Worm (Caenorhabditis elegans): Measurements from ENCODE around the gene ccch-3.
A peak's percentile ranks its signal among the peaks of the same experiment; 100 is the strongest.

Gene ccch-3

ce11 chrV:12637238-12637690 lies 22.2 kb downstream of the ccch-3 start, which contains the start of gene F56H9.2 (continued):
- TF ChIP-seq F22D6.2 (tag; optimal IDR thresholded peaks at IDR 0.05) (peak; percentile 82), ztf-28 (GFP tag; IDR thresholded peaks at IDR 0.05) (no peak), pha-4 (tag; optimal IDR thresholded peaks at IDR 0.05) (peak; percentile 39)

ce11 chrV:12636248-12636647 lies 23.2 kb downstream of the ccch-3 start:
- TF ChIP-seq snpc-4 (GFP tag; optimal IDR thresholded peaks at IDR 0.05): no peak
- TF ChIP-seq snpc-4 (tag; optimal IDR thresholded peaks at IDR 0.05): no peak
- no peak for TF ChIP-seq madf-8 (GFP tag; conservative IDR thresholded peaks at IDR 0.05)
- TF ChIP-seq somi-1 (GFP tag; optimal IDR thresholded peaks at IDR 0.05): no peak
- no peak for TF ChIP-seq C06A6.2 (GFP tag; conservative IDR thresholded peaks at IDR 0.05)
- no peak for TF ChIP-seq ccch-3 (GFP tag; optimal IDR thresholded peaks at IDR 0.05)
- no peak for TF ChIP-seq hmg-1.2 (GFP tag; IDR thresholded peaks at IDR 0.05)
- no peak for TF ChIP-seq ceh-27 (GFP tag; optimal IDR thresholded peaks at IDR 0.05)
- no peak for TF ChIP-seq cebp-2 (GFP tag; IDR thresholded peaks at IDR 0.05)

- peak; percentile 13 for TF ChIP-seq nhr-80 (tag; optimal IDR thresholded peaks at IDR 0.05)
- TF ChIP-seq F23B12.7 (tag; optimal IDR thresholded peaks at IDR 0.05; ENCODE audit: insufficient read depth): no peak
- no peak for TF ChIP-seq rcor-1 (GFP tag; IDR thresholded peaks at IDR 0.05)
- no peak for TF ChIP-seq Y67H2A.10 (GFP tag; conservative IDR thresholded peaks at IDR 0.05)
- peak; percentile 17 for TF ChIP-seq somi-1 (GFP tag; optimal IDR thresholded peaks at IDR 0.05)
These were observed 24.3 kb downstream of the ccch-3 start for ce11 chrV:12635218-12635617.

ce11 chrV:12634746-12635145 lies 24.7 kb downstream of the ccch-3 start:
- TF ChIP-seq aptf-2 (GFP tag; conservative IDR thresholded peaks at IDR 0.05): no peak
- TF ChIP-seq ccch-3 (GFP tag; optimal IDR thresholded peaks at IDR 0.05): no peak
- no peak for TF ChIP-seq tlf-1 (GFP tag; optimal IDR thresholded peaks at IDR 0.05)
- TF ChIP-seq hlh-12 (tag; optimal IDR thresholded peaks at IDR 0.05): no peak
- no peak for TF ChIP-seq ztf-22 (GFP tag; optimal IDR thresholded peaks at IDR 0.05)
- TF ChIP-seq egrh-3 (GFP tag; IDR thresholded peaks at IDR 0.05): no peak
- TF ChIP-seq hmg-20 (GFP tag; IDR thresholded peaks at IDR 0.05): no peak
- TF ChIP-seq nhr-80 (tag; optimal IDR thresholded peaks at IDR 0.05): no peak
- no peak for TF ChIP-seq B0336.3 (GFP tag; IDR thresholded peaks at IDR 0.05)
- TF ChIP-seq Y56A3A.18 (GFP tag; IDR thresholded peaks at IDR 0.05): no peak
- no peak for TF ChIP-seq ztf-18 (tag; optimal IDR thresholded peaks at IDR 0.05)
- no peak for TF ChIP-seq attf-6 (GFP tag; IDR thresholded peaks at IDR 0.05)
- no peak for TF ChIP-seq lir-1 (GFP tag; conservative IDR thresholded peaks at IDR 0.05)
- no peak for TF ChIP-seq mxl-1 (tag; optimal IDR thresholded peaks at IDR 0.05)
- TF ChIP-seq ceh-91 (GFP tag; IDR thresholded peaks at IDR 0.05): no peak
- no peak for TF ChIP-seq B0261.1 (tag; optimal IDR thresholded peaks at IDR 0.05)
- TF ChIP-seq nfya-2 (GFP tag; IDR thresholded peaks at IDR 0.05): no peak
- no peak for TF ChIP-seq ztf-6 (GFP tag; IDR thresholded peaks at IDR 0.05)

- TF ChIP-seq attf-6 (GFP tag; IDR thresholded peaks at IDR 0.05): no peak
- TF ChIP-seq hrde-1 (tag; optimal IDR thresholded peaks at IDR 0.05; ENCODE audit: borderline replicate concordance): no peak
- no peak for TF ChIP-seq lsl-1 (GFP tag; optimal IDR thresholded peaks at IDR 0.05)
- no peak for TF ChIP-seq T07F8.4 (tag; optimal IDR thresholded peaks at IDR 0.05)
- TF ChIP-seq F55B11.4 (tag; optimal IDR thresholded peaks at IDR 0.05; ENCODE audit: borderline replicate concordance, insufficient read depth): no peak
- no peak for TF ChIP-seq madf-8 (GFP tag; conservative IDR thresholded peaks at IDR 0.05)
- TF ChIP-seq Y53G8AR.9 (GFP tag; conservative IDR thresholded peaks at IDR 0.05): no peak
- no peak for TF ChIP-seq ceh-40 (GFP tag; IDR thresholded peaks at IDR 0.05)
- no peak for TF ChIP-seq athp-1 (tag; optimal IDR thresholded peaks at IDR 0.05)
- no peak for TF ChIP-seq lsy-27 (tag; optimal IDR thresholded peaks at IDR 0.05; ENCODE audit: borderline replicate concordance, insufficient read depth)
- no peak for TF ChIP-seq egl-44 (GFP tag; IDR thresholded peaks at IDR 0.05)
- TF ChIP-seq lin-54 (GFP tag; optimal IDR thresholded peaks at IDR 0.05): no peak
- no peak for TF ChIP-seq madf-3 (GFP tag; IDR thresholded peaks at IDR 0.05)
- TF ChIP-seq ccch-3 (GFP tag; optimal IDR thresholded peaks at IDR 0.05): no peak
These were observed 25.4 kb downstream of the ccch-3 start for ce11 chrV:12634050-12634449.
